Worm (Caenorhabditis elegans): ENCODE data around the gene C18A3.3.

DNA sequence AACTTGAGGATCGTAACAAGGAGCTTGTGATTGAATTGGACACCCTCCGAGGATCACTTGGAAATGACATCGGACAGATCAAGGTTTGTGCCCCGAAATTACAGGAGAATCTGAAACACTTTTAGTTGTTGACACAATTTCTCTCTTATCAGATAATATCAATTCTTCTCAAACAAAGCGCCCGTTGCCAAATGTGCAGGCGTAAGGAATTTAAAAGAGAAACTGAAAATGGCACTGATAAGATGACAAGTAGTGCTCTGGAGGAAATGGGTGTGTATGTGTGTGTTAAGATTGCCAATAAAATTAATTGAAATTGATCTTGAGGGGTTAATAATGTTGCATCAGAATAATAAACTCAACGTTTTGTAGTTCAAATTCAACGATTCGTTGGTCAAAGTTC lies 35.2 kb downstream of the C18A3.3 start:
- TF ChIP-seq flt-1 (GFP tag; IDR thresholded peaks at IDR 0.05), result no peak
- TF ChIP-seq ztf-29 (GFP tag; IDR thresholded peaks at IDR 0.05), result no peak
- no peak for TF ChIP-seq klf-2 (GFP tag; conservative IDR thresholded peaks at IDR 0.05)
- no peak for TF ChIP-seq tab-1 (GFP tag; IDR thresholded peaks at IDR 0.05)
- TF ChIP-seq T22C8.4 (GFP tag; IDR thresholded peaks at IDR 0.05), result no peak
- no peak for TF ChIP-seq cog-1 (tag; optimal IDR thresholded peaks at IDR 0.05)

Data from whole organism, midembryonic.